Worm (Caenorhabditis elegans): ENCODE measurements around the gene nhr-198.
"Not testable (repeated sequence)": the region's sequence is repeated elsewhere in the genome, so short reads cannot be mapped to it uniquely, and the experiment has no call there.

Gene nhr-198

DNA sequence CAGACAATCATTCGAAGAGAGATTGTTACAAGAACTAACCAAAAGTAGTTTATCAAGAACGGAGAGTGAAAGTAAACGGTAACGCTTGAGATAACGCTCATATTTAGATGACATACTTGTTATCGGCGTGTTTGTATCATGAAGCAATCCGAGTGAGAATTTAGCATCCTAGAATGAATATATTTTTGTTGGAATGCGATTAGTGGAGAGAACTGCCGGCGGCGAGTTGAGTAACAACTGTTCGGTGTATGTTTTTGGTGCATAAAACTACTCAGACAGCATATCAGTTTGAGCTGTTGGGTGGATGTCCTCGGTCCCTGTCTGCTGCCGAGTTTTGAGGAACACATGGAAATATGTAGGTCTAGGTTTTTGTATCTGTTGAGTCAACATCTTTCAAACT lies 39.8 kb downstream of the nhr-198 start, which contains the start of gene T23D5.3:
Gene T23D5.3 (minus strand): TSS at position 101 of the 400 bp plus-strand sequence.
- no peak for TF ChIP-seq fkh-2 (tag; optimal IDR thresholded peaks at IDR 0.05)
- no peak for TF ChIP-seq ztf-4 (tag; optimal IDR thresholded peaks at IDR 0.05)
- no peak for TF ChIP-seq lin-15B (tag; optimal IDR thresholded peaks at IDR 0.05)
- no peak for TF ChIP-seq zag-1 (tag; optimal IDR thresholded peaks at IDR 0.05)
- TF ChIP-seq unc-39 (tag; optimal IDR thresholded peaks at IDR 0.05): no peak
- TF ChIP-seq unc-62 (GFP tag; optimal IDR thresholded peaks at IDR 0.05): no peak
- TF ChIP-seq hmg-11 (tag; optimal IDR thresholded peaks at IDR 0.05): no peak
- no peak for TF ChIP-seq jun-1 (tag; optimal IDR thresholded peaks at IDR 0.05)
- no peak for TF ChIP-seq nhr-28 (tag; optimal IDR thresholded peaks at IDR 0.05)
- TF ChIP-seq ZK546.5 (tag; optimal IDR thresholded peaks at IDR 0.05): no peak
- no peak for TF ChIP-seq nhr-77 (tag; optimal IDR thresholded peaks at IDR 0.05)
- no peak for TF ChIP-seq daf-12 (tag; optimal IDR thresholded peaks at IDR 0.05)
- TF ChIP-seq nhr-11 (tag; optimal IDR thresholded peaks at IDR 0.05): no peak
- TF ChIP-seq nhr-23 (tag; optimal IDR thresholded peaks at IDR 0.05): no peak
- TF ChIP-seq skn-1 (tag; optimal IDR thresholded peaks at IDR 0.05): no peak
- no peak for TF ChIP-seq nhr-76 (tag; optimal IDR thresholded peaks at IDR 0.05)
- no peak for TF ChIP-seq nhr-67 (tag; optimal IDR thresholded peaks at IDR 0.05)
- TF ChIP-seq lin-39 (tag; optimal IDR thresholded peaks at IDR 0.05): no peak
- TF ChIP-seq mdl-1 (tag; optimal IDR thresholded peaks at IDR 0.05): no peak

- TF ChIP-seq fkh-10 (GFP tag; optimal IDR thresholded peaks at IDR 0.05) (no peak), mdl-1 (tag; optimal IDR thresholded peaks at IDR 0.05) (no peak), nhr-12 (tag; optimal IDR thresholded peaks at IDR 0.05) (no peak), pqm-1 (tag; optimal IDR thresholded peaks at IDR 0.05) (no peak), egl-27 (tag; optimal IDR thresholded peaks at IDR 0.05) (no peak), sea-2 (GFP tag; optimal IDR thresholded peaks at IDR 0.05) (no peak), ceh-82 (tag; optimal IDR thresholded peaks at IDR 0.05) (no peak), mml-1 (tag; optimal IDR thresholded peaks at IDR 0.05) (no peak), elt-1 (tag; optimal IDR thresholded peaks at IDR 0.05) (no peak)
Measured at ce11 chrV:15735720-15736119, 41.9 kb downstream of the nhr-198 start, which contains the start of gene str-27. TSS of gene str-27 (minus strand) at chrV:15735820.

DNA sequence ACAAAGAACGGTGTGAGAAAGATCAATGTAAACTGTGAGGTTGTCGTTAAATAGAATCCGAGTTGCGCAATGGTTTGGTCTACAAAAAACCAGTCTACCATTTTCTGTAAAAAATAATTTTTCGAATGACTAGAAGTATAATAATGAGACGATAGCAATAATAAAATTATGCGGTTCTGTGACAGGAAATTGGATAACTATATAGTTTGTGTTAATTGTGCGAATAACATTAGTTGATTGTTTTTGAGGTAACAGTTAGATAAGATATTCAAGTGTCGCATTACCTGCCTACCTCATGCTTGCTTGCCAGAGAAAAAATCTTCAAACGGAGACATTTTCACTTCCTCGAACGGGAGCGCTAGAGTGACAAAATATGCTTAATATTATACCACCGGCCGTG lies 48.1 kb downstream of the nhr-198 start, which contains the start of gene str-18:
Gene str-18 (minus strand): TSS at position 101 of the 400 bp plus-strand sequence.
- TF ChIP-seq skn-1 (tag; optimal IDR thresholded peaks at IDR 0.05) (no peak), egl-5 (tag; optimal IDR thresholded peaks at IDR 0.05) (no peak), fkh-2 (tag; optimal IDR thresholded peaks at IDR 0.05) (no peak)

DNA sequence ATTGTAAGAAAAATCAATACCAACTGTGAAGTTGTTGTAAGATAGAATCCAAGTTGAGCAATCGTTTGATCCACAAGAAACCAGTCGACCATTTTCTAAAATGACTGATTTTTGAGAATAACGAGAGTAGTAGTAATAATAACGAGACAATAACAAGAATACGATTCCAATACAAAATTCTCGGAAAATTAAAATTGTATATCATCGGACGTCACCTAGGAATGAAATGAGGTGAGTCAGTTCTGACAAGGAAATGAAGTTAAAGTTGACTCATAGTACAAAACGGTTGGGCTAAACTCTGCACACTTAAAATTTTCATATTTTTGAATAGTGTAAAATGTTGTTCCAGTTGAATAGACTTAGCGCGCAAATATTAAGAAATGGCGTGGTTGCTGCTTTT lies 50.6 kb downstream of the nhr-198 start, which contains the start of gene str-19:
Gene str-19 (minus strand): TSS at position 101 of the 400 bp plus-strand sequence.
- not testable (repeated sequence) for TF ChIP-seq ceh-28, skn-1, pha-4 (tag; optimal IDR thresholded peaks at IDR 0.05)

Measured in whole organism, L3 larva.